Fruit fly (Drosophila melanogaster) whole organism, embryonic: ENCODE measurements around the gene CG13671.
A peak's percentile ranks its signal among the peaks of the same experiment; 100 is the strongest.

Source experiments
- CG1024 ChIP-seq: fragments of 200-800 bp; sonication (Bioruptor generic); IDR thresholded peaks from 2 replicates; pipeline ENCODE4 v1.3.6; 2022; ENCODE audit warnings: missing biosample characterization, missing genetic modification characterization
- CG12104 ChIP-seq: fragments of 200-800 bp; sonication (Bioruptor generic); optimal IDR thresholded peaks from 3 replicates; lab custom pipeline; 2016; ENCODE audit warnings: missing biosample characterization, missing genetic modification characterization
- Stat92E ChIP-seq, 3 experiments: fragments of >200 bp in 2 of 3; fragments of 200-800 bp in 1 of 3; sonication (Bioruptor generic) in 1 of 3; optimal IDR thresholded peaks; 2 replicates each; lab custom pipeline; 2017 to 2019; ENCODE audit warnings: missing biosample characterization in 3 of 3, missing genetic modification characterization in 3 of 3, mild to moderate bottlenecking in 1 of 3, moderate library complexity in 1 of 3
- cad ChIP-seq: fragments of >200 bp; optimal IDR thresholded peaks from 2 replicates; lab custom pipeline; 2017; ENCODE audit warnings: missing biosample characterization, missing genetic modification characterization
- h ChIP-seq: fragments of >200 bp; optimal IDR thresholded peaks from 2 replicates; lab custom pipeline; 2017
- sima ChIP-seq: fragments of 200-800 bp; sonication (Bioruptor generic); optimal IDR thresholded peaks from 2 replicates; lab custom pipeline; 2016; ENCODE audit warnings: missing biosample characterization, missing genetic modification characterization
- stc ChIP-seq: fragments of 200-800 bp; sonication (Bioruptor generic); IDR thresholded peaks from 2 replicates; pipeline ENCODE4 v1.3.6; 2022; ENCODE audit warnings: missing biosample characterization, missing genetic modification characterization

- TF ChIP-seq Stat92E (GFP tag; optimal IDR thresholded peaks at IDR 0.05; lab: Kevin White, UChicago) (no peak), stc (peak; percentile 34; the same call in 1 of the 2 replicates), h (lab: Kevin White, UChicago) (no peak), sima (GFP tag; lab: Kevin White, UChicago) (no peak), CG1024 (GFP tag; lab: Robert Waterston, UW) (peak; percentile 39; the same call in 1 of the 2 replicates), CG12104 (no peak), cad (GFP tag; lab: Kevin White, UChicago) (no peak)
These were observed 47.5 kb downstream of the CG13671 start for dm6 chr3L:8347346-8347745.
